Fruit fly (Drosophila melanogaster) whole organism, embryonic: ENCODE data around the gene CG43693.

Experiments
- Aef1 ChIP-seq: fragments of 200-800 bp; sonication (Bioruptor generic); IDR thresholded peaks from 3 replicates; pipeline ENCODE4 v1.3.6; 2022; ENCODE audit warnings: missing biosample characterization, missing genetic modification characterization
- Asciz ChIP-seq: fragments of 200-800 bp; sonication (Bioruptor generic); optimal IDR thresholded peaks from 2 replicates; lab custom pipeline; 2017; ENCODE audit warnings: missing biosample characterization, mild to moderate bottlenecking, missing genetic modification characterization, missing genetic modification reagents
- Blimp-1 ChIP-seq: fragments of 200-800 bp; sonication (Bioruptor generic); optimal IDR thresholded peaks from 3 replicates; lab custom pipeline; 2018; ENCODE audit warnings: missing biosample characterization, missing genetic modification characterization, mild to moderate bottlenecking, moderate library complexity, missing genetic modification reagents
- CG10267 ChIP-seq: fragments of 200-800 bp; sonication (Bioruptor generic); optimal IDR thresholded peaks from 2 replicates; lab custom pipeline; 2018; ENCODE audit warnings: missing biosample characterization, mild to moderate bottlenecking, missing genetic modification characterization, moderate library complexity
- CG10321 ChIP-seq: fragments of 200-800 bp; sonication (Bioruptor generic); IDR thresholded peaks from 2 replicates; pipeline ENCODE4 v1.3.6; 2022; ENCODE audit warnings: missing biosample characterization, missing genetic modification characterization
- CG10959 ChIP-seq: fragments of 200-800 bp; sonication (Bioruptor generic); IDR thresholded peaks from 2 replicates; pipeline ENCODE4 v1.3.6; 2022; ENCODE audit warnings: missing biosample characterization, missing genetic modification characterization
- CG10979 ChIP-seq: fragments of 200-800 bp; sonication (Bioruptor generic); optimal IDR thresholded peaks from 2 replicates; lab custom pipeline; 2018; ENCODE audit warnings: missing biosample characterization, mild to moderate bottlenecking, missing genetic modification characterization, moderate library complexity
- CG11723 ChIP-seq: fragments of 200-800 bp; sonication (Bioruptor generic); optimal IDR thresholded peaks from 2 replicates; lab custom pipeline; 2017; ENCODE audit warnings: missing biosample characterization, mild to moderate bottlenecking, missing genetic modification characterization
- CG12942 ChIP-seq: fragments of 200-800 bp; sonication (Bioruptor generic); optimal IDR thresholded peaks from 3 replicates; lab custom pipeline; 2016; ENCODE audit warnings: missing biosample characterization, missing genetic modification characterization
- CG15479 ChIP-seq: fragments of 200-800 bp; sonication (Bioruptor generic); optimal IDR thresholded peaks from 3 replicates; lab custom pipeline; 2019; ENCODE audit warnings: missing biosample characterization, mild to moderate bottlenecking, missing genetic modification characterization, moderate library complexity
- CG17385 ChIP-seq: fragments of 200-800 bp; sonication (Bioruptor generic); optimal IDR thresholded peaks from 3 replicates; lab custom pipeline; 2018; ENCODE audit warnings: missing biosample characterization, mild to moderate bottlenecking, missing genetic modification characterization
- CG1792 ChIP-seq: fragments of 200-800 bp; sonication (Bioruptor generic); optimal IDR thresholded peaks from 2 replicates; lab custom pipeline; 2016; ENCODE audit warnings: missing biosample characterization, missing genetic modification characterization
- CG18476 ChIP-seq: fragments of 200-800 bp; sonication (Bioruptor generic); optimal IDR thresholded peaks from 2 replicates; lab custom pipeline; 2016; ENCODE audit warnings: missing biosample characterization, mild to moderate bottlenecking, missing genetic modification characterization
- CG2199 ChIP-seq: fragments of 200-800 bp; sonication (Bioruptor generic); IDR thresholded peaks from 3 replicates; pipeline ENCODE4 v1.3.6; 2022; ENCODE audit warnings: missing biosample characterization, missing genetic modification characterization
- CG30020 ChIP-seq: fragments of 200-800 bp; optimal IDR thresholded peaks from 2 replicates; lab custom pipeline; 2019; ENCODE audit warnings: missing biosample characterization, mild to moderate bottlenecking, missing genetic modification characterization, moderate library complexity
- CG30403 ChIP-seq: fragments of 200-800 bp; sonication (Bioruptor generic); optimal IDR thresholded peaks from 3 replicates; lab custom pipeline; 2016; ENCODE audit warnings: missing biosample characterization, missing genetic modification characterization
- CG32767 ChIP-seq: fragments of 200-800 bp; sonication (Bioruptor generic); IDR thresholded peaks from 2 replicates; pipeline ENCODE4 v1.3.6; 2022; ENCODE audit warnings: missing biosample characterization, missing genetic modification characterization
- CG4707 ChIP-seq: fragments of 200-800 bp; sonication (Bioruptor generic); optimal IDR thresholded peaks from 2 replicates; lab custom pipeline; 2018; ENCODE audit warnings: missing biosample characterization, mild to moderate bottlenecking, missing genetic modification characterization, moderate library complexity
- CG4730 ChIP-seq: fragments of 200-800 bp; sonication (Bioruptor generic); IDR thresholded peaks from 2 replicates; pipeline ENCODE4 v1.3.6; 2022; ENCODE audit warnings: missing biosample characterization, missing genetic modification characterization
- CG6175 ChIP-seq: fragments of 200-800 bp; sonication (Bioruptor generic); IDR thresholded peaks from 3 replicates; pipeline ENCODE4 v1.3.6; 2022; ENCODE audit warnings: missing biosample characterization, missing genetic modification characterization
- CG6813 ChIP-seq: fragments of 200-800 bp; sonication (Bioruptor generic); optimal IDR thresholded peaks from 2 replicates; lab custom pipeline; 2017; ENCODE audit warnings: missing biosample characterization, missing genetic modification characterization, mild to moderate bottlenecking, moderate library complexity, missing genetic modification reagents
- CG8281 ChIP-seq: fragments of 200-800 bp; sonication (Bioruptor generic); optimal IDR thresholded peaks from 2 replicates; lab custom pipeline; 2018; ENCODE audit warnings: missing biosample characterization, mild to moderate bottlenecking, missing genetic modification characterization, moderate library complexity
- CG8478 ChIP-seq: fragments of >200 bp; optimal IDR thresholded peaks from 2 replicates; lab custom pipeline; 2018
- CG9932 ChIP-seq: fragments of 200-800 bp; sonication (Bioruptor generic); IDR thresholded peaks from 2 replicates; pipeline ENCODE4 v1.3.6; 2022; ENCODE audit warnings: missing biosample characterization, missing genetic modification characterization
- CHES-1-like ChIP-seq: fragments of 200-800 bp; sonication (Bioruptor generic); optimal IDR thresholded peaks from 2 replicates; lab custom pipeline; 2016; ENCODE audit warnings: missing biosample characterization, missing genetic modification characterization
- CkIIα-i1 ChIP-seq: fragments of 200-800 bp; sonication (Bioruptor generic); IDR thresholded peaks from 2 replicates; pipeline ENCODE4 v1.3.6; 2022; ENCODE audit warnings: missing biosample characterization, missing genetic modification characterization
- D19A ChIP-seq: fragments of 200-800 bp; optimal IDR thresholded peaks from 3 replicates; lab custom pipeline; 2019; ENCODE audit warnings: missing biosample characterization, mild to moderate bottlenecking, missing genetic modification characterization, moderate library complexity
- Dref ChIP-seq: fragments of 200-800 bp; sonication (Bioruptor generic); IDR thresholded peaks from 2 replicates; pipeline ENCODE4 v1.3.6; 2022; ENCODE audit warnings: missing biosample characterization, missing genetic modification characterization
- Elba2 ChIP-seq: fragments of 200-800 bp; sonication (Bioruptor generic); optimal IDR thresholded peaks from 3 replicates; lab custom pipeline; 2016; ENCODE audit warnings: missing biosample characterization, missing genetic modification characterization
- Ets65A ChIP-seq: fragments of 200-800 bp; sonication (Bioruptor generic); peaks from one replicate; lab custom pipeline; 2016; ENCODE audit warnings: missing biosample characterization, missing genetic modification characterization
- Hsf ChIP-seq: fragments of 200-800 bp; sonication (Bioruptor generic); optimal IDR thresholded peaks from 3 replicates; lab custom pipeline; 2016; ENCODE audit warnings: missing biosample characterization, missing genetic modification characterization
- Nf-YA ChIP-seq: fragments of 200-800 bp; sonication (Bioruptor generic); IDR thresholded peaks from 2 replicates; pipeline ENCODE4 v1.3.6; 2022; ENCODE audit warnings: missing biosample characterization, missing genetic modification characterization
- Opbp ChIP-seq: fragments of 200-800 bp; sonication (Bioruptor generic); IDR thresholded peaks from 3 replicates; pipeline ENCODE4 v1.3.6; 2022; ENCODE audit warnings: missing biosample characterization, missing genetic modification characterization; ENCODE audit not compliant: partially characterized antibody
- Poxn ChIP-seq: fragments of 200-800 bp; sonication (Bioruptor generic); IDR thresholded peaks from 2 replicates; pipeline ENCODE4 v1.3.6; 2022; ENCODE audit warnings: missing biosample characterization, missing genetic modification characterization
- ash1 ChIP-seq: fragments of 200-800 bp; sonication (Bioruptor generic); optimal IDR thresholded peaks from 2 replicates; lab custom pipeline; 2018; ENCODE audit warnings: missing biosample characterization, mild to moderate bottlenecking, missing genetic modification characterization
- az2 ChIP-seq: fragments of 200-800 bp; sonication (Bioruptor generic); optimal IDR thresholded peaks from 3 replicates; lab custom pipeline; 2016; ENCODE audit warnings: missing biosample characterization, missing genetic modification characterization
- cwo ChIP-seq: fragments of 200-800 bp; sonication (Bioruptor generic); optimal IDR thresholded peaks from 3 replicates; lab custom pipeline; 2017; ENCODE audit warnings: missing biosample characterization, missing genetic modification characterization, mild to moderate bottlenecking, moderate library complexity, missing genetic modification reagents
- disco-r ChIP-seq: fragments of 200-800 bp; sonication (Bioruptor generic); optimal IDR thresholded peaks from 2 replicates; lab custom pipeline; 2016; ENCODE audit warnings: missing biosample characterization, missing genetic modification characterization
- dmrt11E ChIP-seq: fragments of 200-800 bp; sonication (Bioruptor generic); optimal IDR thresholded peaks from 3 replicates; lab custom pipeline; 2018; ENCODE audit warnings: missing biosample characterization, mild to moderate bottlenecking, missing genetic modification characterization, moderate library complexity
- fd64A ChIP-seq: fragments of 200-800 bp; sonication (Bioruptor generic); optimal IDR thresholded peaks from 3 replicates; lab custom pipeline; 2018; ENCODE audit warnings: missing biosample characterization, mild to moderate bottlenecking, missing genetic modification characterization
- fru ChIP-seq: fragments of >200 bp; optimal IDR thresholded peaks from 2 replicates; lab custom pipeline; 2017
- gem ChIP-seq: fragments of 200-800 bp; sonication (Bioruptor generic); optimal IDR thresholded peaks from 2 replicates; lab custom pipeline; 2019; ENCODE audit warnings: missing biosample characterization, mild to moderate bottlenecking, missing genetic modification characterization, moderate library complexity
- gsb-n ChIP-seq: fragments of 200-800 bp; sonication (Bioruptor generic); optimal IDR thresholded peaks from 3 replicates; lab custom pipeline; 2018; ENCODE audit warnings: missing biosample characterization, mild to moderate bottlenecking, missing genetic modification characterization
- kah ChIP-seq: fragments of 200-800 bp; sonication (Bioruptor generic); optimal IDR thresholded peaks from 2 replicates; lab custom pipeline; 2018; ENCODE audit warnings: missing biosample characterization, mild to moderate bottlenecking, missing genetic modification characterization
- nerfin-1 ChIP-seq: fragments of 200-800 bp; sonication (Bioruptor generic); optimal IDR thresholded peaks from 3 replicates; lab custom pipeline; 2019; ENCODE audit warnings: missing biosample characterization, mild to moderate bottlenecking, missing genetic modification characterization, moderate library complexity
- pho ChIP-seq: fragments of 200-800 bp; sonication (Bioruptor generic); optimal IDR thresholded peaks from 2 replicates; lab custom pipeline; 2016; ENCODE audit warnings: missing biosample characterization, missing genetic modification characterization
- rib ChIP-seq: fragments of 200-800 bp; sonication (Bioruptor generic); IDR thresholded peaks from 2 replicates; pipeline ENCODE4 v1.3.6; 2022; ENCODE audit warnings: missing biosample characterization, missing genetic modification characterization
- sc ChIP-seq, 3 experiments: fragments of >200 bp in 2 of 3; fragments of 200-800 bp in 1 of 3; sonication (Bioruptor generic) in 1 of 3; optimal IDR thresholded peaks; 2 replicates in 2 of 3; 3 replicates in 1 of 3; lab custom pipeline; 2017; ENCODE audit warnings: mild to moderate bottlenecking in 1 of 3, missing biosample characterization in 1 of 3, missing genetic modification characterization in 1 of 3, missing genetic modification reagents in 1 of 3
- sens-2 ChIP-seq: fragments of 200-800 bp; sonication (Bioruptor generic); IDR thresholded peaks from 2 replicates; pipeline ENCODE4 v1.3.6; 2022; ENCODE audit warnings: missing biosample characterization, missing genetic modification characterization
- seq ChIP-seq: fragments of 200-800 bp; sonication (Bioruptor generic); IDR thresholded peaks from 2 replicates; pipeline ENCODE4 v1.3.6; 2022; ENCODE audit warnings: missing biosample characterization, missing genetic modification characterization

Gene CG43693

dm6 chr3L:11084557-11085231 lies 33.5 kb upstream of the CG43693 start (continued):
- TF ChIP-seq CG12942 (GFP tag; lab: Kevin White, UChicago) (peak; percentile 96), sc (optimal IDR thresholded peaks at IDR 0.05; lab: Kevin White, UChicago) (no peak), sc (GFP tag; optimal IDR thresholded peaks at IDR 0.05; lab: Kevin White, UChicago) (peak; percentile 94), Dref (GFP tag; lab: Robert Waterston, UW) (no peak), gem (tag; lab: Kevin White, UChicago) (peak; percentile 98), CG15479 (GFP tag; lab: Kevin White, UChicago) (peak; percentile 69), CG30020 (tag; lab: Kevin White, UChicago) (peak; percentile 82), seq (GFP tag; lab: Robert Waterston, UW) (peak; percentile 95), kah (GFP tag; lab: Kevin White, UChicago) (peak; percentile 93), fd64A (GFP tag; lab: Kevin White, UChicago) (peak; percentile 88), CG30403 (peak; percentile 96), Aef1 (GFP tag; lab: Robert Waterston, UW) (peak; percentile 94), CG10267 (tag; lab: Kevin White, UChicago) (peak; percentile 94), CG6813 (GFP tag; lab: Kevin White, UChicago) (peak; percentile 93), Elba2 (GFP tag; lab: Kevin White, UChicago) (peak; percentile 82), disco-r (GFP tag; lab: Kevin White, UChicago) (peak; percentile 92), gsb-n (tag; lab: Kevin White, UChicago) (peak; percentile 98), CkIIα-i1 (GFP tag; lab: Robert Waterston, UW) (peak; percentile 66; the same call in 1 of the 2 replicates), CHES-1-like (peak; percentile 97), CG8281 (peak; percentile 88), Nf-YA (peak; percentile 96), sens-2 (GFP tag; lab: Robert Waterston, UW) (peak; percentile 97), rib (GFP tag; lab: Robert Waterston, UW) (peak; percentile 89), Poxn (GFP tag; lab: Robert Waterston, UW) (peak; percentile 53; the same call in 1 of the 2 replicates), D19A (peak; percentile 95), CG18476 (GFP tag; lab: Kevin White, UChicago) (peak; percentile 95), CG9932 (GFP tag; lab: Robert Waterston, UW) (peak; percentile 80), CG8478 (no peak), cwo (GFP tag; lab: Kevin White, UChicago) (peak; percentile 91), pho (peak; percentile 90), CG10321 (peak; percentile 81), Blimp-1 (GFP tag; lab: Kevin White, UChicago) (peak; percentile 95), ash1 (GFP tag; lab: Kevin White, UChicago) (peak; percentile 33), CG4707 (GFP tag; lab: Kevin White, UChicago) (peak; percentile 94), CG10979 (tag; lab: Kevin White, UChicago) (peak; percentile 99), CG17385 (GFP tag; lab: Kevin White, UChicago) (peak; percentile 95), az2 (peak; percentile 98), Hsf (peak; percentile 97), CG2199 (GFP tag; lab: Robert Waterston, UW) (peak; percentile 97), CG11723 (peak; percentile 94), CG6175 (GFP tag; lab: Robert Waterston, UW) (peak; percentile 75; the same call in 2 of the 3 replicates), CG1792 (GFP tag; lab: Kevin White, UChicago) (peak; percentile 95), CG32767 (GFP tag; lab: Robert Waterston, UW) (peak; percentile 97), Opbp (GFP tag; lab: Robert Waterston, UW) (no peak), Asciz (GFP tag; lab: Kevin White, UChicago) (peak; percentile 98), fru (lab: Kevin White, UChicago) (no peak), CG10959 (peak; percentile 95), nerfin-1 (tag; lab: Kevin White, UChicago) (peak; percentile 93), dmrt11E (tag; lab: Kevin White, UChicago) (peak; percentile 98), Ets65A (peak; percentile 98), CG4730 (peak; percentile 94)
